Worm (Caenorhabditis elegans) whole organism, young adult: Measurements from ENCODE around the gene D2021.4.
A peak's percentile ranks its signal among the peaks of the same experiment; 100 is the strongest.

Experiments used
- B0261.1 ChIP-seq: sonication (generic microtip); optimal IDR thresholded peaks from 2 replicates; lab custom pipeline; 2016; ENCODE audit warnings: mild to moderate bottlenecking, missing genetic modification characterization, moderate library complexity, missing compliant biosample characterization
- F10E7.11 ChIP-seq: sonication (generic microtip); optimal IDR thresholded peaks from 2 replicates; lab custom pipeline; 2017; ENCODE audit warnings: mild to moderate bottlenecking, missing genetic modification characterization, moderate library complexity, missing compliant biosample characterization
- F22D6.2 ChIP-seq: sonication (generic microtip); optimal IDR thresholded peaks from 2 replicates; lab custom pipeline; 2016; ENCODE audit warnings: mild to moderate bottlenecking, missing genetic modification characterization, missing compliant biosample characterization
- F23B12.7 ChIP-seq: sonication (generic microtip); optimal IDR thresholded peaks from 2 replicates; lab custom pipeline; 2017; ENCODE audit warnings: missing genetic modification characterization, mild to moderate bottlenecking, missing compliant biosample characterization, antibody characterized with exemption, moderate library complexity; ENCODE audit not compliant: insufficient read depth
- K12H6.12 ChIP-seq: fragments of 200-800 bp; sonication (Bioruptor generic); optimal IDR thresholded peaks from 2 replicates; lab custom pipeline; 2018; ENCODE audit warnings: mild to moderate bottlenecking, missing genetic modification characterization, missing compliant biosample characterization
- T26A5.8 ChIP-seq: sonication (generic microtip); optimal IDR thresholded peaks from 2 replicates; lab custom pipeline; 2016; ENCODE audit warnings: missing genetic modification characterization, missing compliant biosample characterization
- Y53F4B.3 ChIP-seq: fragments of 200-800 bp; sonication (Bioruptor generic); IDR thresholded peaks from 2 replicates; pipeline ENCODE4 v1.3.6; 2022; ENCODE audit warnings: missing genetic modification reagents, missing genetic modification characterization, missing compliant biosample characterization
- Y56A3A.18 ChIP-seq: fragments of 200-800 bp; sonication (Bioruptor generic); IDR thresholded peaks from 2 replicates; pipeline ENCODE4 v1.3.6; 2022; ENCODE audit warnings: missing genetic modification reagents, missing genetic modification characterization, missing compliant biosample characterization
- aptf-3 ChIP-seq: fragments of 200-800 bp; sonication (Bioruptor generic); IDR thresholded peaks from 2 replicates; pipeline ENCODE4 v1.3.6; 2022; ENCODE audit warnings: missing genetic modification characterization, missing compliant biosample characterization
- athp-1 ChIP-seq: sonication (generic microtip); optimal IDR thresholded peaks from 2 replicates; lab custom pipeline; 2017; ENCODE audit warnings: mild to moderate bottlenecking, missing genetic modification characterization, missing compliant biosample characterization
- attf-5 ChIP-seq: fragments of 200-800 bp; sonication (Bioruptor generic); optimal IDR thresholded peaks from 2 replicates; lab custom pipeline; 2018; ENCODE audit warnings: mild to moderate bottlenecking, missing genetic modification characterization, missing compliant biosample characterization
- attf-6 ChIP-seq: fragments of 200-800 bp; sonication (Bioruptor generic); IDR thresholded peaks from 2 replicates; pipeline ENCODE4 v1.3.6; 2022; ENCODE audit warnings: missing genetic modification reagents, missing genetic modification characterization, missing compliant biosample characterization
- bed-1 ChIP-seq: fragments of 200-800 bp; sonication (Bioruptor generic); IDR thresholded peaks from 2 replicates; pipeline ENCODE4 v1.3.6; 2022; ENCODE audit warnings: missing genetic modification reagents, missing genetic modification characterization, missing compliant biosample characterization
- bed-2 ChIP-seq: fragments of 200-800 bp; sonication (Bioruptor generic); IDR thresholded peaks from 2 replicates; pipeline ENCODE4 v1.3.6; 2022; ENCODE audit warnings: missing genetic modification reagents, missing genetic modification characterization, missing compliant biosample characterization
- dox-1 ChIP-seq: fragments of 200-800 bp; sonication (Bioruptor generic); IDR thresholded peaks from 2 replicates; pipeline ENCODE4 v1.3.6; 2022; ENCODE audit warnings: missing genetic modification reagents, missing genetic modification characterization, missing compliant biosample characterization
- egl-18 ChIP-seq: fragments of 200-800 bp; sonication (Bioruptor generic); IDR thresholded peaks from 2 replicates; pipeline ENCODE4 v1.3.6; 2022; ENCODE audit warnings: missing genetic modification reagents, missing genetic modification characterization, missing compliant biosample characterization
- ekl-4 ChIP-seq: fragments of 200-800 bp; sonication (Bioruptor generic); IDR thresholded peaks from 2 replicates; pipeline ENCODE4 v1.3.6; 2022; ENCODE audit warnings: missing genetic modification reagents, missing genetic modification characterization, missing compliant biosample characterization
- ets-4 ChIP-seq: fragments of 200-800 bp; sonication (Bioruptor generic); optimal IDR thresholded peaks from 2 replicates; lab custom pipeline; 2018; ENCODE audit warnings: mild to moderate bottlenecking, missing genetic modification characterization, missing compliant biosample characterization
- fkh-3 ChIP-seq: sonication (generic microtip); optimal IDR thresholded peaks from 2 replicates; lab custom pipeline; 2016; ENCODE audit warnings: mild to moderate bottlenecking, missing genetic modification characterization, missing compliant biosample characterization
- him-1 ChIP-seq: sonication (generic microtip); optimal IDR thresholded peaks from 2 replicates; lab custom pipeline; 2016; ENCODE audit warnings: missing genotype, missing genetic modification reagents, missing genetic modification characterization, missing compliant biosample characterization
- hlh-12 ChIP-seq: sonication (generic microtip); optimal IDR thresholded peaks from 2 replicates; lab custom pipeline; 2016; ENCODE audit warnings: missing genetic modification characterization, missing compliant biosample characterization
- hlh-26 ChIP-seq: fragments of 200-800 bp; sonication (Bioruptor generic); conservative IDR thresholded peaks from 2 replicates; pipeline ENCODE4 v1.3.6; 2022; ENCODE audit warnings: missing genetic modification reagents, missing genetic modification characterization, missing compliant biosample characterization
- hmg-1.2 ChIP-seq: fragments of 200-800 bp; sonication (Bioruptor generic); IDR thresholded peaks from 2 replicates; pipeline ENCODE4 v1.3.6; 2022; ENCODE audit warnings: missing genetic modification reagents, missing genetic modification characterization, missing compliant biosample characterization
- lag-1 ChIP-seq: fragments of 200-800 bp; sonication (Bioruptor generic); IDR thresholded peaks from 2 replicates; pipeline ENCODE4 v1.3.6; 2022; ENCODE audit warnings: missing genetic modification reagents, missing genetic modification characterization, missing compliant biosample characterization
- let-607 ChIP-seq, 2 experiments: fragments of 200-800 bp in 1 of 2; sonication (Bioruptor generic) in 1 of 2; sonication (generic microtip) in 1 of 2; optimal IDR thresholded peaks; 2 replicates each; lab custom pipeline; 2016 to 2018; ENCODE audit warnings: mild to moderate bottlenecking in 2 of 2, missing compliant biosample characterization in 2 of 2, missing genetic modification characterization in 2 of 2, moderate library complexity in 2 of 2, missing genotype in 1 of 2
- lin-40 ChIP-seq: sonication (generic microtip); optimal IDR thresholded peaks from 2 replicates; lab custom pipeline; 2016; ENCODE audit warnings: missing genetic modification characterization, mild to moderate bottlenecking, missing compliant biosample characterization, missing genotype, missing genetic modification reagents
- lin-54 ChIP-seq: fragments of 200-800 bp; sonication (Bioruptor generic); optimal IDR thresholded peaks from 2 replicates; lab custom pipeline; 2018; ENCODE audit warnings: mild to moderate bottlenecking, missing genetic modification characterization, missing compliant biosample characterization
- madf-10 ChIP-seq: sonication (generic microtip); optimal IDR thresholded peaks from 2 replicates; lab custom pipeline; 2016; ENCODE audit warnings: mild to moderate bottlenecking, missing genetic modification characterization, missing compliant biosample characterization
- madf-6 ChIP-seq: fragments of 200-800 bp; sonication (Bioruptor generic); IDR thresholded peaks from 2 replicates; pipeline ENCODE4 v1.3.6; 2022; ENCODE audit warnings: missing genetic modification reagents, missing genetic modification characterization, missing compliant biosample characterization
- mcd-1 ChIP-seq: fragments of 200-800 bp; sonication (Bioruptor generic); IDR thresholded peaks from 2 replicates; pipeline ENCODE4 v1.3.6; 2022; ENCODE audit warnings: missing genetic modification reagents, missing genetic modification characterization, missing compliant biosample characterization
- mel-28 ChIP-seq: sonication (generic microtip); optimal IDR thresholded peaks from 2 replicates; lab custom pipeline; 2016; ENCODE audit warnings: borderline replicate concordance, mild to moderate bottlenecking, missing genetic modification characterization, missing compliant biosample characterization
- nfya-2 ChIP-seq: fragments of 200-800 bp; sonication (Bioruptor generic); IDR thresholded peaks from 2 replicates; pipeline ENCODE4 v1.3.6; 2022; ENCODE audit warnings: missing genetic modification reagents, missing genetic modification characterization, missing compliant biosample characterization
- nfyb-1 ChIP-seq: fragments of 200-800 bp; sonication (Bioruptor generic); IDR thresholded peaks from 2 replicates; pipeline ENCODE4 v1.3.6; 2022; ENCODE audit warnings: missing genetic modification reagents, missing genetic modification characterization, missing compliant biosample characterization
- nhr-120 ChIP-seq: fragments of 200-800 bp; sonication (Bioruptor generic); IDR thresholded peaks from 2 replicates; pipeline ENCODE4 v1.3.6; 2022; ENCODE audit warnings: missing genetic modification characterization, missing compliant biosample characterization
- nhr-179 ChIP-seq: sonication (generic microtip); optimal IDR thresholded peaks from 2 replicates; lab custom pipeline; 2016; ENCODE audit warnings: mild to moderate bottlenecking, missing genetic modification characterization, missing compliant biosample characterization
- nhr-27 ChIP-seq: fragments of 200-800 bp; sonication (Bioruptor generic); optimal IDR thresholded peaks from 2 replicates; lab custom pipeline; 2018; ENCODE audit warnings: mild to moderate bottlenecking, missing genetic modification characterization, moderate library complexity, missing compliant biosample characterization
- nhr-80 ChIP-seq: sonication (generic microtip); optimal IDR thresholded peaks from 2 replicates; lab custom pipeline; 2016; ENCODE audit warnings: missing genetic modification characterization, missing compliant biosample characterization
- pbrm-1 ChIP-seq: fragments of 200-800 bp; sonication (Bioruptor generic); IDR thresholded peaks from 2 replicates; pipeline ENCODE4 v1.3.6; 2022; ENCODE audit warnings: missing genetic modification reagents, missing genetic modification characterization, missing compliant biosample characterization
- rcor-1 ChIP-seq: fragments of 200-800 bp; sonication (Bioruptor generic); IDR thresholded peaks from 2 replicates; pipeline ENCODE4 v1.3.6; 2022; ENCODE audit warnings: missing genetic modification reagents, missing genetic modification characterization, missing compliant biosample characterization
- rec-8 ChIP-seq, 2 experiments: sonication (generic microtip); optimal IDR thresholded peaks; 2 replicates each; lab custom pipeline; 2016; ENCODE audit warnings: mild to moderate bottlenecking in 2 of 2, missing genetic modification characterization in 2 of 2, missing genetic modification reagents in 2 of 2, missing genotype in 2 of 2, missing biosample characterization in 1 of 2, missing compliant biosample characterization in 1 of 2, moderate library complexity in 1 of 2
- sea-2 ChIP-seq: fragments of 200-800 bp; sonication (Bioruptor generic); IDR thresholded peaks from 2 replicates; pipeline ENCODE4 v1.3.6; 2022; ENCODE audit warnings: missing genetic modification characterization, missing compliant biosample characterization
- snpc-4 ChIP-seq, 5 experiments: fragments of 150-350 bp in 1 of 5; sonication (generic microtip) in 4 of 5; optimal IDR thresholded peaks; 2 replicates each; lab custom pipeline; 2014 to 2018; ENCODE audit warnings: missing genetic modification characterization in 5 of 5, missing biosample characterization in 3 of 5, antibody characterized with exemption in 2 of 5, mild to moderate bottlenecking in 2 of 5, missing compliant biosample characterization in 2 of 5, missing genotype in 2 of 5, moderate library complexity in 2 of 5, missing genetic modification reagents in 1 of 5
- tbp1 ChIP-seq: fragments of 200-800 bp; sonication (Bioruptor generic); optimal IDR thresholded peaks from 2 replicates; lab custom pipeline; 2018; ENCODE audit warnings: mild to moderate bottlenecking, missing genetic modification characterization, missing compliant biosample characterization
- tlf-1 ChIP-seq: fragments of 200-800 bp; sonication (Bioruptor generic); optimal IDR thresholded peaks from 2 replicates; lab custom pipeline; 2018; ENCODE audit warnings: mild to moderate bottlenecking, missing genetic modification characterization, missing compliant biosample characterization
- unc-62 ChIP-seq: fragments of 150-350 bp; optimal IDR thresholded peaks from 2 replicates; lab custom pipeline; 2014; ENCODE audit warnings: missing biosample characterization, missing genetic modification reagents, missing genetic modification characterization
- xnd-1 ChIP-seq: sonication (generic microtip); optimal IDR thresholded peaks from 2 replicates; lab custom pipeline; 2016; ENCODE audit warnings: missing genotype, missing genetic modification reagents, missing genetic modification characterization, missing compliant biosample characterization
- ztf-18 ChIP-seq: sonication (generic microtip); optimal IDR thresholded peaks from 2 replicates; lab custom pipeline; 2016; ENCODE audit warnings: missing genotype, mild to moderate bottlenecking, missing genetic modification characterization, missing compliant biosample characterization
- ztf-26 ChIP-seq: sonication (generic microtip); optimal IDR thresholded peaks from 2 replicates; lab custom pipeline; 2017; ENCODE audit warnings: missing genetic modification characterization, missing compliant biosample characterization

The D2021.4 gene

ce11 chrX:8545971-8546442 is 2.9 kb downstream of the D2021.4 start, which contains the start of gene sdha-1 (continued):
- peak; percentile 21 for TF ChIP-seq athp-1 (tag; lab: Kevin White, UChicago)
- peak; percentile 85 for TF ChIP-seq attf-5
- TF ChIP-seq rcor-1 (GFP tag; lab: Robert Waterston, UW), result peak; percentile 64
- no peak for TF ChIP-seq F10E7.11 (tag; lab: Kevin White, UChicago)
- peak; percentile 53; the same call in 1 of the 2 replicates for TF ChIP-seq pbrm-1 (GFP tag; lab: Robert Waterston, UW)
- no peak for TF ChIP-seq nhr-27 (tag; lab: Kevin White, UChicago)
- no peak for TF ChIP-seq rec-8 (tag; optimal IDR thresholded peaks at IDR 0.05; lab: Kevin White, UChicago)
- TF ChIP-seq lin-40 (tag; lab: Kevin White, UChicago), result peak; percentile 83
- no peak for TF ChIP-seq T26A5.8 (tag; lab: Kevin White, UChicago)
- TF ChIP-seq tlf-1 (GFP tag; lab: Kevin White, UChicago), result peak; percentile 40
- no peak for TF ChIP-seq mel-28 (tag; lab: Kevin White, UChicago)
- no peak for TF ChIP-seq egl-18 (GFP tag; lab: Robert Waterston, UW)
- TF ChIP-seq attf-6 (GFP tag; lab: Robert Waterston, UW), result no peak
- TF ChIP-seq ztf-26 (tag; lab: Kevin White, UChicago), result peak; percentile 61
- TF ChIP-seq madf-10, result peak; percentile 56
- peak; percentile 63 for TF ChIP-seq F23B12.7 (tag; lab: Kevin White, UChicago)
- TF ChIP-seq hlh-26 (GFP tag; lab: Robert Waterston, UW), result no peak
- no peak for TF ChIP-seq lag-1
- TF ChIP-seq nfyb-1 (GFP tag; lab: Robert Waterston, UW), result peak; percentile 19; the same call in 1 of the 2 replicates
- TF ChIP-seq him-1 (tag; lab: Kevin White, UChicago), result no peak
- TF ChIP-seq hlh-12 (tag; lab: Kevin White, UChicago), result no peak
- TF ChIP-seq Y53F4B.3, result no peak
- no peak for TF ChIP-seq bed-1
- no peak for TF ChIP-seq sea-2 (GFP tag; lab: Robert Waterston, UW)
- no peak for TF ChIP-seq ekl-4
- no peak for TF ChIP-seq snpc-4 (GFP tag; optimal IDR thresholded peaks at IDR 0.05; lab: Kevin White, UChicago)
- peak in 3 of 4 experiments; percentile 34 to 50 (median 38) for TF ChIP-seq snpc-4 (tag; optimal IDR thresholded peaks at IDR 0.05; lab: Kevin White, UChicago)
- peak; percentile 71 for TF ChIP-seq mcd-1 (GFP tag; lab: Robert Waterston, UW)
- no peak for TF ChIP-seq B0261.1 (tag; lab: Kevin White, UChicago)
- TF ChIP-seq F22D6.2, result peak; percentile 2
- TF ChIP-seq Y56A3A.18 (GFP tag; lab: Robert Waterston, UW), result 0 out of 2 replicates have a peak, but pooled peaks have one; percentile 37
- peak; percentile 56 for TF ChIP-seq tbp1 (GFP tag; lab: Kevin White, UChicago)
- peak; percentile 94 for TF ChIP-seq ztf-18 (tag; lab: Kevin White, UChicago)
- TF ChIP-seq dox-1 (GFP tag; lab: Robert Waterston, UW), result peak; percentile 90
- peak; percentile 43; the same call in 1 of the 2 replicates for TF ChIP-seq hmg-1.2 (GFP tag; lab: Robert Waterston, UW)
- no peak for TF ChIP-seq nhr-120 (GFP tag; lab: Robert Waterston, UW)
- TF ChIP-seq unc-62 (GFP tag; lab: Kevin White, UChicago), result peak; percentile 14
- TF ChIP-seq xnd-1 (tag; lab: Kevin White, UChicago), result no peak
- peak; percentile 41 for TF ChIP-seq lin-54 (GFP tag; lab: Kevin White, UChicago)
- TF ChIP-seq let-607 (tag; optimal IDR thresholded peaks at IDR 0.05; lab: Kevin White, UChicago), result peak in 1 of 2 experiments; percentile 35
- TF ChIP-seq ets-4 (GFP tag; lab: Kevin White, UChicago), result peak; percentile 64
- TF ChIP-seq nhr-80 (tag; lab: Kevin White, UChicago), result peak; percentile 94
- peak; percentile 73 for TF ChIP-seq K12H6.12 (tag; lab: Kevin White, UChicago)
- TF ChIP-seq bed-2 (GFP tag; lab: Robert Waterston, UW), result no peak
- no peak for TF ChIP-seq madf-6 (GFP tag; lab: Robert Waterston, UW)
- TF ChIP-seq nfya-2, result no peak
- TF ChIP-seq fkh-3 (tag; lab: Kevin White, UChicago), result no peak
- TF ChIP-seq nhr-179 (tag; lab: Kevin White, UChicago), result no peak
- TF ChIP-seq aptf-3 (GFP tag; lab: Robert Waterston, UW), result no peak
